Fruit fly (Drosophila melanogaster): ENCODE results near the gene MnM.

MnM gene

dm6 chr3L:3162584-3162983 lies 15.8 kb downstream of the MnM start:
- TF ChIP-seq salr (GFP tag; optimal IDR thresholded peaks at IDR 0.05) = no peak
- no peak for TF ChIP-seq CG10631 (GFP tag; optimal IDR thresholded peaks at IDR 0.05)
- TF ChIP-seq CG6276 (GFP tag; optimal IDR thresholded peaks at IDR 0.05) = no peak
- TF ChIP-seq achi (GFP tag; optimal IDR thresholded peaks at IDR 0.05) = no peak
- no peak for TF ChIP-seq Blimp-1 (GFP tag; optimal IDR thresholded peaks at IDR 0.05)
- no peak for TF ChIP-seq CG15336 (GFP tag; IDR thresholded peaks at IDR 0.05)
- TF ChIP-seq Sox102F (GFP tag; optimal IDR thresholded peaks at IDR 0.05) = no peak
- no peak for TF ChIP-seq CG6792 (GFP tag; optimal IDR thresholded peaks at IDR 0.05)
- TF ChIP-seq CG8632 (GFP tag; optimal IDR thresholded peaks at IDR 0.05) = no peak
- no peak for TF ChIP-seq net (GFP tag; optimal IDR thresholded peaks at IDR 0.05)
- TF ChIP-seq esn (GFP tag; optimal IDR thresholded peaks at IDR 0.05) = no peak
- no peak for TF ChIP-seq fkh (GFP tag; optimal IDR thresholded peaks at IDR 0.05)
- no peak for TF ChIP-seq Sox14 (GFP tag; optimal IDR thresholded peaks at IDR 0.05)
- TF ChIP-seq CG32006 (GFP tag; optimal IDR thresholded peaks at IDR 0.05) = no peak
- TF ChIP-seq fd59A (GFP tag; optimal IDR thresholded peaks at IDR 0.05) = no peak
- no peak for TF ChIP-seq Ets96B (tag; optimal IDR thresholded peaks at IDR 0.05)
- no peak for TF ChIP-seq Smox (GFP tag; optimal IDR thresholded peaks at IDR 0.05)
- TF ChIP-seq CG31627 (GFP tag; optimal IDR thresholded peaks at IDR 0.05) = no peak

dm6 chr3L:3161968-3162367 lies 16.4 kb downstream of the MnM start, which contains the start of gene rasp:
Gene rasp, plus strand, starts transcription at chr3L:3162180.
- TF ChIP-seq CG1621 (tag; optimal IDR thresholded peaks at IDR 0.05) (peak; percentile 90), esn (GFP tag; optimal IDR thresholded peaks at IDR 0.05) (no peak)

dm6 chr3L:3159309-3160194 lies 18.8 kb downstream of the MnM start, which contains the start of the genes ND-30 and CG15812:
Gene ND-30, minus strand, starts transcription at chr3L:3159578.
Gene CG15812, plus strand, starts transcription at chr3L:3159991.
- TF ChIP-seq CG3032 (tag; optimal IDR thresholded peaks at IDR 0.05) = peak; percentile 14
- TF ChIP-seq CG6792 (GFP tag; optimal IDR thresholded peaks at IDR 0.05) = no peak
- TF ChIP-seq cyc (GFP tag; optimal IDR thresholded peaks at IDR 0.05) = peak; percentile 21
- TF ChIP-seq esn (GFP tag; optimal IDR thresholded peaks at IDR 0.05) = peak; percentile 48

- TF ChIP-seq CG32006 (GFP tag; optimal IDR thresholded peaks at IDR 0.05) = no peak
- TF ChIP-seq CG6808 (GFP tag; optimal IDR thresholded peaks at IDR 0.05) = no peak
- TF ChIP-seq OdsH (GFP tag; optimal IDR thresholded peaks at IDR 0.05) = no peak
These were observed 20.7 kb downstream of the MnM start for dm6 chr3L:3157651-3158050.

dm6 chr3L:3150376-3150775 lies 28.0 kb downstream of the MnM start:
- TF ChIP-seq fd59A (GFP tag; optimal IDR thresholded peaks at IDR 0.05) = no peak
- no peak for TF ChIP-seq svp (GFP tag)
- no peak for TF ChIP-seq CG16779 (tag; optimal IDR thresholded peaks at IDR 0.05)
- TF ChIP-seq CG7368 (GFP tag; optimal IDR thresholded peaks at IDR 0.05) = no peak
- no peak for TF ChIP-seq CG1621 (tag; optimal IDR thresholded peaks at IDR 0.05)
- TF ChIP-seq Lpt (GFP tag; optimal IDR thresholded peaks at IDR 0.05) = no peak
- TF ChIP-seq CG3032 (tag; optimal IDR thresholded peaks at IDR 0.05) = no peak
- no peak for TF ChIP-seq CG9139 (GFP tag; optimal IDR thresholded peaks at IDR 0.05)
- no peak for TF ChIP-seq Met (GFP tag; optimal IDR thresholded peaks at IDR 0.05)
- no peak for TF ChIP-seq CG31627 (GFP tag; optimal IDR thresholded peaks at IDR 0.05)
- TF ChIP-seq CG15336 (GFP tag; IDR thresholded peaks at IDR 0.05) = no peak

Measured in whole organism, prepupa.